Fruit fly (Drosophila melanogaster): ENCODE results near the gene CG10631.
A peak's percentile ranks its signal among the peaks of the same experiment; 100 is the strongest.

Gene CG10631

DNA sequence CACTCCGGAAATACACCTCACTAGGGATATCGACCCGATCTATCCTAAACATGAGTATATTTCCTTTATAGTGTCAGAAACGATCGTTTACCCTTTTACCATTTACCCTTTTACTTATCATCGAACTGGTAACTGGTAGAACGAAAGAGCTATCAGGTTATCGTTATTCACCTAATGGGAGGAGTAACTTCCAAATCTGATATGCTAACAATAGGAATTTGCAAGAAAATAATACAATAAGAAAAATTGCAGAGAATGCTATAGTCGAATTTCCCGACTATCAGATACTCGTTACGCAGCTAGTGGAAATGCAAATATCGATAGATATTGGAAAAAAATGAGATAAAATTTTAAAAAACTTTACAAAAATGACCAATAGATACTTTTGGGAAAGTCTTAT, 17.6 kb upstream of the CG10631 start:
- TF ChIP-seq tj (GFP tag; optimal IDR thresholded peaks at IDR 0.05) (no peak), toe (GFP tag; optimal IDR thresholded peaks at IDR 0.05) (no peak)

DNA sequence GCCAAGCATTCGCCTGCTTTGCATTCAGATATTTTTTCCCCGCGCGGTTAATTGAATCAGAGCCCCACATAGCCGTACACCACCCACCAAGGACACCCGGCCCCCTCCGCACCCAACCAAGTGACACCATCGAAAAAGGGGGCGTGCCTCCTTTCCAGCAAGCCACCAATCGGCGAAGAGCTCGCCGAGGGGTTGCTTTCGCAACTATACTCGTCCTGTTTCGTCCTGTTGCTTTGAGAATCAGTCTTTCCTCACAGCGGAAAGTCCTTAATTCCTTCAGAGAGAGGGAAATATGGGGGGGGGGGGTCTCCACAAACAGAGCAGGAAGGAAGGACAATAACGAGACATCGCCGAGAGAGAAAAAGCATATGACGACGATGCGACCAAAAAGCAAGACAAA, 13.0 kb upstream of the CG10631 start:
- TF ChIP-seq Crg-1 (GFP tag; optimal IDR thresholded peaks at IDR 0.05) = no peak
- no peak for TF ChIP-seq tj (GFP tag; optimal IDR thresholded peaks at IDR 0.05)
- TF ChIP-seq cic (GFP tag; optimal IDR thresholded peaks at IDR 0.05) = no peak
- TF ChIP-seq CG5204 (GFP tag; optimal IDR thresholded peaks at IDR 0.05) = no peak
- no peak for TF ChIP-seq kay (GFP tag; ENCODE audit: borderline replicate concordance)
- TF ChIP-seq CG7045 (GFP tag; optimal IDR thresholded peaks at IDR 0.05) = no peak
- TF ChIP-seq CG33017 (tag; optimal IDR thresholded peaks at IDR 0.05) = no peak
- TF ChIP-seq toe (GFP tag; optimal IDR thresholded peaks at IDR 0.05) = no peak
- no peak for TF ChIP-seq cnc (optimal IDR thresholded peaks at IDR 0.05)
- TF ChIP-seq pad (GFP tag; optimal IDR thresholded peaks at IDR 0.05) = no peak
- TF ChIP-seq Hr96 (GFP tag; optimal IDR thresholded peaks at IDR 0.05) = no peak
- TF ChIP-seq CG1620 (GFP tag; optimal IDR thresholded peaks at IDR 0.05) = no peak

DNA sequence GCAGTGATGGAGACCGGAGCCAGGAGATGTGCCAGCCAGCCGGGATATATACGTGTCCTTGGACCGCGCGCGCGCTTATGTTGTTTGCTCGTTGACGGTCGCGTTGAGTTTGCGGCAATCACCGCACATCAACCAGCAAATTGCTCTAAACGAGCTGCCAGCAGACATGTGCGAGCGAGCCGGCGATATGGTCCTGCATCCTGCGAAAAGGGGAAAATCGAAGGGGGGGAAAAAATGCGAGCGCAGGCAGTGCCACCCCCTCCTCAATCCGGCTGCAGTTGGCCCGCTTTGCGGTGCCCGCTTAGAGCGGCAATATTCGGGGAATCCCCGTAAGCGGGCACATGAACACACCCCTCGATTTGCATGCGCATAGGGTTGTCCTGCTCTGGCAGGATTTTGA, 12.3 kb upstream of the CG10631 start, which contains the start of gene bsh:
TSS of gene bsh (minus strand) at position 101 of the 400 bp plus-strand sequence.
- TF ChIP-seq CG5204 (GFP tag; optimal IDR thresholded peaks at IDR 0.05) (no peak), CG7101 (tag; optimal IDR thresholded peaks at IDR 0.05) (no peak), kay (GFP tag; ENCODE audit: borderline replicate concordance) (no peak), Hr96 (GFP tag; optimal IDR thresholded peaks at IDR 0.05) (no peak), CG7045 (GFP tag; optimal IDR thresholded peaks at IDR 0.05) (no peak)

DNA sequence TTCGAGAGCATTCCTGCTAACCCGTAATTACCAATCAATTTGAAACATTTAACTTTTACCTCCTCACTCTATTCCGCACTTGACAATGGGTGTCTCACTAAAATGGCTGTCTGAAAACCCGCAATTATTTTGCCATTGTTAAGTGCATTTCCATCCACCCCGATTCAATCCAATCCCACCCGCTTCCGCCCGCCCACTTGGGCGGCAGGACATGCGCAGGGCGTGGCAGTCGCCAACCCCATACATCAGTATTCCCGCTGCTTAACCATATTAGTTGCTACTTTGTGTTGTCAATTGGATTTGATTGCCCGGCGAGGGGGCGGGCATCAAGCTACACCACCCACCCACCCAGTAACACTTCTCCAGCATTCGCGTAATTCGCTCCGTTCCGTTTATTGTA, 8.7 kb upstream of the CG10631 start:
- TF ChIP-seq CG7101 (tag; optimal IDR thresholded peaks at IDR 0.05) (no peak), CG11617 (GFP tag; optimal IDR thresholded peaks at IDR 0.05) (no peak), cic (GFP tag; optimal IDR thresholded peaks at IDR 0.05) (no peak), Hr96 (GFP tag; optimal IDR thresholded peaks at IDR 0.05) (no peak), pad (GFP tag; optimal IDR thresholded peaks at IDR 0.05) (no peak), CG14711 (tag; optimal IDR thresholded peaks at IDR 0.05) (no peak), CG1620 (GFP tag; optimal IDR thresholded peaks at IDR 0.05) (no peak), Clk (GFP tag; optimal IDR thresholded peaks at IDR 0.05) (no peak), toe (GFP tag; optimal IDR thresholded peaks at IDR 0.05) (no peak), ovo (GFP tag; optimal IDR thresholded peaks at IDR 0.05) (no peak), bab1 (GFP tag; optimal IDR thresholded peaks at IDR 0.05) (no peak), CG7045 (GFP tag; optimal IDR thresholded peaks at IDR 0.05) (no peak), kay (GFP tag; ENCODE audit: borderline replicate concordance) (no peak)

DNA sequence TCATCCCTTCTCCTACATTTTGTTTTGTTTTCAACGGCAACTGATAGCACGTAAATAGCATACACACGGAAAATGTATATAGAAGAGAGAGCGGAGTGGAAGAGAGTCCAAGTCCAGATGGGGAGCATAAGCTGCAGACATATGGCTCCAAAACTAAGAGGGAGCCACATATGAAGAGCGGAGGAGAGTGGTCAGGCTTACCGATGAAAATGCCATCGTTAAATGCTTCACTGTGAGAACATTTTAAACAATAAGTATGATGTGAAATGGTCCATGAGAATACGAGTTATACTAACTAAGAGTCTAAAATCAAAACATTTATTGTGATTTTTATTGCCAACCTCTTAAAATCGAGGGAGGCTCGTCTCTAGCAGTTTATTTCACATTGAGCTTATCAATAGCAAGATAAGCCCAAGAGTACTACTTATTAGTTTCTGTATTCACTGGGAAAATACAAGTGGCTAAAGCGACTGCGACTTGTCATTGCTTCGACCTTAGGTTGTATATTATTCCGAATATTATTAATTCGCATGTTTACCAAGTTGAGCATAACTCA, 8.0 kb upstream of the CG10631 start:
- no peak for TF ChIP-seq toe (GFP tag; optimal IDR thresholded peaks at IDR 0.05)
- no peak for TF ChIP-seq CG11617 (GFP tag; optimal IDR thresholded peaks at IDR 0.05)
- TF ChIP-seq Hr96 (GFP tag; optimal IDR thresholded peaks at IDR 0.05) = no peak
- TF ChIP-seq CG7045 (GFP tag; optimal IDR thresholded peaks at IDR 0.05) = no peak
- no peak for TF ChIP-seq cnc (optimal IDR thresholded peaks at IDR 0.05)
- no peak for TF ChIP-seq ovo (GFP tag; optimal IDR thresholded peaks at IDR 0.05)
- TF ChIP-seq bab1 (GFP tag; optimal IDR thresholded peaks at IDR 0.05) = no peak
- no peak for TF ChIP-seq Crg-1 (GFP tag; optimal IDR thresholded peaks at IDR 0.05)
- no peak for TF ChIP-seq kay (GFP tag; ENCODE audit: borderline replicate concordance)
- no peak for TF ChIP-seq CG12768 (GFP tag; optimal IDR thresholded peaks at IDR 0.05)
- TF ChIP-seq Mnt (GFP tag; optimal IDR thresholded peaks at IDR 0.05) = no peak
- no peak for TF ChIP-seq tj (GFP tag; optimal IDR thresholded peaks at IDR 0.05)
- TF ChIP-seq CG5204 (GFP tag; optimal IDR thresholded peaks at IDR 0.05) = no peak
- no peak for TF ChIP-seq pad (GFP tag; optimal IDR thresholded peaks at IDR 0.05)
- no peak for TF ChIP-seq cic (GFP tag; optimal IDR thresholded peaks at IDR 0.05)

DNA sequence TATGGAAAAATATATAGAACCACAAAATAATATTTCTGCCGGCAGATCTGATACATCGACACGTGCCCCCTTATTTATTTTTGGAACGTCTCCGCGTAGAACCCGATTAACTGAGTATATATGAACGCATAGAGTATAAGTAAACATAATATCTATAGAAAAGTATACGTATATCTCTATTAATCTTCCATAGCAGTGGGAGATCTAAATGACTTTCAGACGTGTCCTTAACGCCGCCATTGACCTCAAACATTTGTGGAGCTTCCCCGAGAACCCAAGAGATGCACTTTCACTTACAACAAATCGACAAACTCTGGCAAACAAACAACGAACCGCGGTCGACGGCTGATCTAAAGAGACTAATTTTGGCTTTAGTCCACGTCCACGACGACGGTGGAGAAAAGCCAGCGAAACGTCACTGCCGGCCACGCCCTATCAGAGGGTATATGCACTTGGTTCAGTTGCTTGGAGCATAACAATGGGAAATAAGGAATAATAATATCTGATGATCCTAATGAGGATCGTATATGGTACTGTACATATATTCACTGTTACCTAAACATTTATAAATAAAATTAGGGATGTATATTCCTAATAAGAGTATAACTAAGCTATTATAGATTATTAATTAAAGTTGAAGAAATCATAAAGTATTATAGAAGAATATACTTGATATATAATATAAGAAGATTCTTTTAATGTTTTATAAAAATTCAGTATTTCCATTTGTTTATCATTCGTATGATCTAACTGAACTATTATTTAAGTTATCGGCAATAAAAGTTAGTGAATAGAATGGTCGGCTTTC, 7.3 kb upstream of the CG10631 start, which contains the start of gene fbp:
TSS of gene fbp (minus strand) at position 364 of the 808 bp plus-strand sequence.
- peak; percentile 12 for TF ChIP-seq cic (GFP tag; optimal IDR thresholded peaks at IDR 0.05)
- TF ChIP-seq CG14711 (tag; optimal IDR thresholded peaks at IDR 0.05) = peak; percentile 36
- peak; percentile 83 for TF ChIP-seq pad (GFP tag; optimal IDR thresholded peaks at IDR 0.05)
- TF ChIP-seq CG11617 (GFP tag; optimal IDR thresholded peaks at IDR 0.05) = peak; percentile 89
- no peak for TF ChIP-seq CG12768 (GFP tag; optimal IDR thresholded peaks at IDR 0.05)
- TF ChIP-seq Hr96 (GFP tag; optimal IDR thresholded peaks at IDR 0.05) = peak; percentile 26
- TF ChIP-seq ovo (GFP tag; optimal IDR thresholded peaks at IDR 0.05) = peak; percentile 45
- peak; percentile 30 for TF ChIP-seq CG5204 (GFP tag; optimal IDR thresholded peaks at IDR 0.05)
- peak; percentile 46 for TF ChIP-seq CG33017 (tag; optimal IDR thresholded peaks at IDR 0.05)
- peak; percentile 68 for TF ChIP-seq CG7101 (tag; optimal IDR thresholded peaks at IDR 0.05)
- peak; percentile 30 for TF ChIP-seq CG1620 (GFP tag; optimal IDR thresholded peaks at IDR 0.05)
- TF ChIP-seq kay (GFP tag; ENCODE audit: borderline replicate concordance) = peak; percentile 39
- TF ChIP-seq bab1 (GFP tag; optimal IDR thresholded peaks at IDR 0.05) = peak; percentile 33
- TF ChIP-seq CG7045 (GFP tag; optimal IDR thresholded peaks at IDR 0.05) = peak; percentile 40
- no peak for TF ChIP-seq cnc (optimal IDR thresholded peaks at IDR 0.05)
- TF ChIP-seq Crg-1 (GFP tag; optimal IDR thresholded peaks at IDR 0.05) = no peak
- no peak for TF ChIP-seq toe (GFP tag; optimal IDR thresholded peaks at IDR 0.05)
- peak; percentile 54 for TF ChIP-seq Mnt (GFP tag; optimal IDR thresholded peaks at IDR 0.05)
- peak; percentile 47 for TF ChIP-seq tj (GFP tag; optimal IDR thresholded peaks at IDR 0.05)
